Fruit fly (Drosophila melanogaster) whole organism, prepupa: ENCODE measurements around the gene CG15356.

Experiments used
- Blimp-1 ChIP-seq: fragments of 200-800 bp; sonication (Bioruptor generic); optimal IDR thresholded peaks from 3 replicates; lab custom pipeline; 2017; ENCODE audit warnings: missing biosample characterization, missing genetic modification characterization, mild to moderate bottlenecking, moderate library complexity, missing genetic modification reagents
- CG10631 ChIP-seq: fragments of 200-800 bp; sonication (Bioruptor generic); optimal IDR thresholded peaks from 2 replicates; lab custom pipeline; 2016; ENCODE audit warnings: missing biosample characterization, missing genetic modification characterization
- CG11294 ChIP-seq: fragments of 200-800 bp; sonication (Bioruptor generic); IDR thresholded peaks from 2 replicates; pipeline ENCODE4 v1.3.6; 2022; ENCODE audit warnings: missing biosample characterization, missing genetic modification characterization
- CG11762 ChIP-seq: fragments of 200-800 bp; sonication (Bioruptor generic); optimal IDR thresholded peaks from 3 replicates; lab custom pipeline; 2016; ENCODE audit warnings: missing biosample characterization, missing genetic modification characterization; ENCODE audit not compliant: insufficient read depth
- CG15336 ChIP-seq: fragments of 200-800 bp; sonication (Bioruptor generic); IDR thresholded peaks from 2 replicates; pipeline ENCODE4 v1.3.6; 2022; ENCODE audit warnings: missing biosample characterization, missing genetic modification characterization
- CG1621 ChIP-seq: fragments of 200-800 bp; sonication (Bioruptor generic); optimal IDR thresholded peaks from 3 replicates; lab custom pipeline; 2018; ENCODE audit warnings: missing biosample characterization, mild to moderate bottlenecking, missing genetic modification characterization
- CG16779 ChIP-seq: fragments of 200-800 bp; sonication (Bioruptor generic); optimal IDR thresholded peaks from 3 replicates; lab custom pipeline; 2017; ENCODE audit warnings: missing biosample characterization, mild to moderate bottlenecking, missing genetic modification characterization
- CG3032 ChIP-seq: fragments of 200-800 bp; optimal IDR thresholded peaks from 2 replicates; lab custom pipeline; 2019; ENCODE audit warnings: missing biosample characterization, mild to moderate bottlenecking, missing genetic modification characterization, moderate library complexity
- CG32006 ChIP-seq: fragments of 200-800 bp; sonication (Bioruptor generic); optimal IDR thresholded peaks from 3 replicates; lab custom pipeline; 2017; ENCODE audit warnings: missing biosample characterization, mild to moderate bottlenecking, missing genetic modification characterization
- CG34406 ChIP-seq: fragments of 200-800 bp; sonication (Bioruptor generic); optimal IDR thresholded peaks from 3 replicates; lab custom pipeline; 2016; ENCODE audit warnings: missing biosample characterization, missing genetic modification characterization
- CG3919 ChIP-seq: fragments of 200-800 bp; sonication (Bioruptor generic); optimal IDR thresholded peaks from 3 replicates; lab custom pipeline; 2016; ENCODE audit warnings: missing biosample characterization, missing genetic modification characterization
- CG6276 ChIP-seq: fragments of 200-800 bp; sonication (Bioruptor generic); optimal IDR thresholded peaks from 2 replicates; lab custom pipeline; 2017; ENCODE audit warnings: missing biosample characterization, mild to moderate bottlenecking, missing genetic modification characterization
- CG6854 ChIP-seq: fragments of 200-800 bp; sonication (Bioruptor generic); optimal IDR thresholded peaks from 2 replicates; lab custom pipeline; 2017; ENCODE audit warnings: missing biosample characterization, mild to moderate bottlenecking, missing genetic modification characterization
- CG8119 ChIP-seq: fragments of 200-800 bp; sonication (Bioruptor generic); IDR thresholded peaks from 3 replicates; pipeline ENCODE4 v1.3.6; 2022; ENCODE audit warnings: missing biosample characterization, missing genetic modification characterization
- CG8319 ChIP-seq: fragments of 200-800 bp; sonication (Bioruptor generic); optimal IDR thresholded peaks from 3 replicates; lab custom pipeline; 2016; ENCODE audit warnings: missing biosample characterization, missing genetic modification characterization
- CG8632 ChIP-seq: fragments of 200-800 bp; sonication (Bioruptor generic); optimal IDR thresholded peaks from 3 replicates; lab custom pipeline; 2016; ENCODE audit warnings: missing biosample characterization, missing genetic modification characterization
- CG9139 ChIP-seq: fragments of 200-800 bp; sonication (Bioruptor generic); optimal IDR thresholded peaks from 3 replicates; lab custom pipeline; 2017; ENCODE audit warnings: missing biosample characterization, mild to moderate bottlenecking, missing genetic modification characterization
- Eip75B ChIP-seq: fragments of 200-800 bp; sonication (Bioruptor generic); optimal IDR thresholded peaks from 3 replicates; lab custom pipeline; 2016; ENCODE audit warnings: missing biosample characterization, missing genetic modification characterization
- Eip78C ChIP-seq: fragments of 200-800 bp; sonication (Bioruptor generic); peaks from one replicate; lab custom pipeline; 2016; ENCODE audit warnings: missing biosample characterization, missing genetic modification characterization
- Eip93F ChIP-seq: fragments of 200-800 bp; sonication (Bioruptor generic); optimal IDR thresholded peaks from 2 replicates; lab custom pipeline; 2016; ENCODE audit warnings: missing biosample characterization, mild to moderate bottlenecking, missing genetic modification characterization
- Ets21C ChIP-seq: fragments of 200-800 bp; sonication (Bioruptor generic); optimal IDR thresholded peaks from 3 replicates; lab custom pipeline; 2016; ENCODE audit warnings: missing biosample characterization, missing genetic modification characterization
- Gug ChIP-seq: fragments of 200-800 bp; sonication (Bioruptor generic); IDR thresholded peaks from 2 replicates; pipeline ENCODE4 v1.3.6; 2022; ENCODE audit warnings: missing biosample characterization, missing genetic modification characterization
- Hr38 ChIP-seq: sonication (Bioruptor generic); optimal IDR thresholded peaks from 2 replicates; lab custom pipeline; 2016; ENCODE audit warnings: missing biosample characterization, missing genetic modification characterization
- Hr39 ChIP-seq: fragments of 200-800 bp; sonication (Bioruptor generic); optimal IDR thresholded peaks from 2 replicates; lab custom pipeline; 2016; ENCODE audit warnings: missing biosample characterization, missing genetic modification characterization
- Hr4 ChIP-seq: fragments of 200-800 bp; sonication (Bioruptor generic); optimal IDR thresholded peaks from 3 replicates; lab custom pipeline; 2016; ENCODE audit warnings: missing biosample characterization, missing genetic modification characterization
- Lpt ChIP-seq: fragments of 200-800 bp; sonication (Bioruptor generic); optimal IDR thresholded peaks from 3 replicates; lab custom pipeline; 2016; ENCODE audit warnings: missing biosample characterization, missing genetic modification characterization
- Met ChIP-seq: fragments of 200-800 bp; sonication (Bioruptor generic); optimal IDR thresholded peaks from 3 replicates; lab custom pipeline; 2016; ENCODE audit warnings: missing biosample characterization, missing genetic modification characterization
- OdsH ChIP-seq: fragments of 200-800 bp; sonication (Bioruptor generic); optimal IDR thresholded peaks from 3 replicates; lab custom pipeline; 2016; ENCODE audit warnings: missing biosample characterization, missing genetic modification characterization
- Smox ChIP-seq: fragments of 200-800 bp; sonication (Bioruptor generic); optimal IDR thresholded peaks from 3 replicates; lab custom pipeline; 2016; ENCODE audit warnings: missing biosample characterization, missing genetic modification characterization
- Sox102F ChIP-seq: fragments of 200-800 bp; sonication (Bioruptor generic); optimal IDR thresholded peaks from 2 replicates; lab custom pipeline; 2016; ENCODE audit warnings: missing biosample characterization, mild to moderate bottlenecking, missing genetic modification characterization
- Sox14 ChIP-seq: fragments of 200-800 bp; sonication (Bioruptor generic); optimal IDR thresholded peaks from 3 replicates; lab custom pipeline; 2016; ENCODE audit warnings: missing biosample characterization, missing genetic modification characterization
- Sox15 ChIP-seq: fragments of 200-800 bp; sonication (Bioruptor generic); optimal IDR thresholded peaks from 3 replicates; lab custom pipeline; 2016; ENCODE audit warnings: missing biosample characterization, missing genetic modification characterization
- acj6 ChIP-seq: fragments of 200-800 bp; sonication (Bioruptor generic); optimal IDR thresholded peaks from 3 replicates; lab custom pipeline; 2016; ENCODE audit warnings: missing biosample characterization, missing genetic modification characterization
- cyc ChIP-seq: fragments of 200-800 bp; sonication (Bioruptor generic); optimal IDR thresholded peaks from 3 replicates; lab custom pipeline; 2016; ENCODE audit warnings: missing biosample characterization, missing genetic modification characterization
- eg ChIP-seq: fragments of 200-800 bp; sonication (Bioruptor generic); IDR thresholded peaks from 3 replicates; pipeline ENCODE4 v1.3.6; 2022; ENCODE audit warnings: missing biosample characterization, missing genetic modification characterization
- esn ChIP-seq: fragments of 200-800 bp; sonication (Bioruptor generic); optimal IDR thresholded peaks from 2 replicates; lab custom pipeline; 2016; ENCODE audit warnings: missing biosample characterization, mild to moderate bottlenecking, missing genetic modification characterization, moderate library complexity
- fd59A ChIP-seq: fragments of 200-800 bp; sonication (Bioruptor generic); optimal IDR thresholded peaks from 2 replicates; lab custom pipeline; 2017; ENCODE audit warnings: missing biosample characterization, mild to moderate bottlenecking, missing genetic modification characterization, missing genetic modification reagents
- fd85E ChIP-seq: fragments of 200-800 bp; sonication (Bioruptor generic); optimal IDR thresholded peaks from 3 replicates; lab custom pipeline; 2016; ENCODE audit warnings: missing biosample characterization, missing genetic modification characterization
- pdm3 ChIP-seq: fragments of 200-800 bp; sonication (Bioruptor generic); optimal IDR thresholded peaks from 3 replicates; lab custom pipeline; 2016; ENCODE audit warnings: missing biosample characterization, missing genetic modification characterization
- salr ChIP-seq, 2 experiments: fragments of 200-800 bp; sonication (Bioruptor generic); optimal IDR thresholded peaks; 3 replicates each; lab custom pipeline; 2016 to 2018; ENCODE audit warnings: missing biosample characterization in 2 of 2, missing genetic modification characterization in 2 of 2, mild to moderate bottlenecking in 1 of 2
- topi ChIP-seq: fragments of 200-800 bp; sonication (Bioruptor generic); optimal IDR thresholded peaks from 3 replicates; lab custom pipeline; 2016; ENCODE audit warnings: missing biosample characterization, missing genetic modification characterization
- vri ChIP-seq: fragments of 200-800 bp; sonication (Bioruptor generic); optimal IDR thresholded peaks from 3 replicates; lab custom pipeline; 2016; ENCODE audit warnings: missing biosample characterization, mild to moderate bottlenecking, missing genetic modification characterization

Gene CG15356

dm6 chr2L:2008114-2008513 lies 27.6 kb upstream of the CG15356 start, which contains the start of gene Nplp4:
Gene Nplp4, plus strand, starts transcription at chr2L:2008414.
- TF ChIP-seq fd59A (GFP tag; lab: Kevin White, UChicago) (no peak), Ets21C (GFP tag; lab: Kevin White, UChicago) (no peak), Eip93F (no peak), vri (GFP tag; lab: Kevin White, UChicago) (no peak), CG10631 (GFP tag; lab: Kevin White, UChicago) (no peak), CG3919 (GFP tag; lab: Kevin White, UChicago) (no peak), CG1621 (tag; lab: Kevin White, UChicago) (no peak), esn (GFP tag; lab: Kevin White, UChicago) (no peak)

dm6 chr2L:2007093-2007492 lies 26.5 kb upstream of the CG15356 start, which contains the start of gene CG15353:
Gene CG15353, minus strand, starts transcription at chr2L:2007193.
- no peak for TF ChIP-seq CG8632
- TF ChIP-seq Hr39 (GFP tag; lab: Kevin White, UChicago): no peak

dm6 chr2L:2006082-2006669 lies 25.6 kb upstream of the CG15356 start, which contains the start of gene CG33543:
Gene CG33543, minus strand, starts transcription at chr2L:2006313.
- TF ChIP-seq fd59A (GFP tag; lab: Kevin White, UChicago) (no peak), Ets21C (GFP tag; lab: Kevin White, UChicago) (no peak), Blimp-1 (no peak), CG3032 (no peak), Eip93F (no peak), CG1621 (tag; lab: Kevin White, UChicago) (no peak), CG8119 (no peak), fd85E (no peak), Sox15 (GFP tag; lab: Kevin White, UChicago) (no peak), CG3919 (GFP tag; lab: Kevin White, UChicago) (no peak)

- no peak for TF ChIP-seq Hr4 (GFP tag; lab: Kevin White, UChicago)
- no peak for TF ChIP-seq Smox
- TF ChIP-seq Sox102F: no peak
- TF ChIP-seq eg (GFP tag; lab: Robert Waterston, UW): no peak
- TF ChIP-seq Gug: no peak
These were observed 11.5 kb upstream of the CG15356 start, which contains the start of gene Obp22a for dm6 chr2L:1992060-1992459. Gene Obp22a, minus strand, starts transcription at chr2L:1992160.

- TF ChIP-seq CG32006 (GFP tag; lab: Kevin White, UChicago): no peak
- no peak for TF ChIP-seq Gug
- TF ChIP-seq CG34406: no peak
- TF ChIP-seq CG8632: no peak
- no peak for TF ChIP-seq CG16779 (tag; lab: Kevin White, UChicago)
- TF ChIP-seq Hr4 (GFP tag; lab: Kevin White, UChicago): no peak
- no peak for TF ChIP-seq CG6276 (GFP tag; lab: Kevin White, UChicago)
- no peak for TF ChIP-seq acj6 (GFP tag; lab: Kevin White, UChicago)
- no peak for TF ChIP-seq CG11762 (GFP tag; lab: Kevin White, UChicago)
- no peak for TF ChIP-seq Hr38 (GFP tag; lab: Kevin White, UChicago)
- peak; percentile 37 for TF ChIP-seq Met
- no peak for TF ChIP-seq CG11294 (GFP tag; lab: Robert Waterston, UW)
- TF ChIP-seq CG8319: no peak
- no peak for TF ChIP-seq Eip75B (GFP tag; lab: Kevin White, UChicago)
- no peak for TF ChIP-seq CG15336 (GFP tag; lab: Robert Waterston, UW)
- TF ChIP-seq salr (GFP tag; optimal IDR thresholded peaks at IDR 0.05; lab: Kevin White, UChicago): no peak
- TF ChIP-seq CG3032: no peak
- no peak for TF ChIP-seq CG9139 (GFP tag; lab: Kevin White, UChicago)
- no peak for TF ChIP-seq Sox15 (GFP tag; lab: Kevin White, UChicago)
- TF ChIP-seq cyc (GFP tag; lab: Kevin White, UChicago): no peak
- TF ChIP-seq Sox14 (GFP tag; lab: Kevin White, UChicago): peak; percentile 90
- peak; percentile 35 for TF ChIP-seq Eip78C (GFP tag; lab: Kevin White, UChicago)
- no peak for TF ChIP-seq CG10631 (GFP tag; lab: Kevin White, UChicago)
- no peak for TF ChIP-seq topi (GFP tag; lab: Kevin White, UChicago)
- TF ChIP-seq Lpt (GFP tag; lab: Kevin White, UChicago): no peak
- TF ChIP-seq OdsH: no peak
- TF ChIP-seq pdm3 (GFP tag; lab: Kevin White, UChicago): no peak
- TF ChIP-seq Hr39 (GFP tag; lab: Kevin White, UChicago): no peak
- TF ChIP-seq CG6854: no peak
- no peak for TF ChIP-seq CG1621 (tag; lab: Kevin White, UChicago)
These were observed 8.8 kb upstream of the CG15356 start for dm6 chr2L:1989278-1989918.
